Fruit fly (Drosophila melanogaster) whole organism, pupa: Measurements from ENCODE around the gene SmD2.

ENCODE experiments used
- CG10348 ChIP-seq: fragments of 200-800 bp; sonication (Bioruptor generic); IDR thresholded peaks from 2 replicates; pipeline ENCODE4 v1.3.6; 2022; ENCODE audit warnings: missing biosample characterization, missing genetic modification characterization
- CG12605 ChIP-seq: fragments of 200-800 bp; sonication (Bioruptor generic); IDR thresholded peaks from 2 replicates; pipeline ENCODE4 v1.3.6; 2022; ENCODE audit warnings: missing biosample characterization, missing genetic modification characterization
- CG13204 ChIP-seq: fragments of 200-800 bp; sonication (Bioruptor generic); optimal IDR thresholded peaks from 2 replicates; lab custom pipeline; 2018; ENCODE audit warnings: missing biosample characterization, mild to moderate bottlenecking, missing genetic modification characterization, moderate library complexity
- CG14655 ChIP-seq: fragments of 200-800 bp; sonication (Bioruptor generic); optimal IDR thresholded peaks from 3 replicates; lab custom pipeline; 2017; ENCODE audit warnings: mild to moderate bottlenecking, missing biosample characterization, missing genetic modification reagents, missing genetic modification characterization
- CG15710 ChIP-seq: fragments of 200-800 bp; sonication (Bioruptor generic); optimal IDR thresholded peaks from 2 replicates; lab custom pipeline; 2018; ENCODE audit warnings: missing biosample characterization, mild to moderate bottlenecking, missing genetic modification characterization, moderate library complexity
- CG17806 ChIP-seq: fragments of 200-800 bp; sonication (Bioruptor generic); optimal IDR thresholded peaks from 2 replicates; lab custom pipeline; 2018; ENCODE audit warnings: missing biosample characterization, mild to moderate bottlenecking, missing genetic modification characterization, moderate library complexity
- CG32121 ChIP-seq: fragments of 200-800 bp; sonication (Bioruptor generic); IDR thresholded peaks from 2 replicates; pipeline ENCODE4 v1.3.6; 2022; ENCODE audit warnings: missing biosample characterization, missing genetic modification characterization
- CG34367 ChIP-seq: fragments of 200-800 bp; sonication (Bioruptor generic); optimal IDR thresholded peaks from 2 replicates; lab custom pipeline; 2018; ENCODE audit warnings: missing biosample characterization, mild to moderate bottlenecking, missing genetic modification characterization
- CG4496 ChIP-seq: fragments of 200-800 bp; sonication (Bioruptor generic); IDR thresholded peaks from 3 replicates; pipeline ENCODE4 v1.3.6; 2022; ENCODE audit warnings: missing biosample characterization, missing genetic modification characterization
- CG8159 ChIP-seq: fragments of 200-800 bp; sonication (Bioruptor generic); optimal IDR thresholded peaks from 3 replicates; lab custom pipeline; 2018; ENCODE audit warnings: missing biosample characterization, mild to moderate bottlenecking, missing genetic modification characterization, moderate library complexity
- CG8301 ChIP-seq: fragments of 200-800 bp; sonication (Bioruptor generic); optimal IDR thresholded peaks from 2 replicates; lab custom pipeline; 2018; ENCODE audit warnings: missing biosample characterization, mild to moderate bottlenecking, missing genetic modification characterization
- CG9948 ChIP-seq: fragments of 200-800 bp; sonication (Bioruptor generic); optimal IDR thresholded peaks from 2 replicates; lab custom pipeline; 2018; ENCODE audit warnings: missing biosample characterization, mild to moderate bottlenecking, missing genetic modification characterization, moderate library complexity
- D1 ChIP-seq: fragments of 200-800 bp; sonication (Bioruptor generic); optimal IDR thresholded peaks from 2 replicates; lab custom pipeline; 2018; ENCODE audit warnings: missing biosample characterization, mild to moderate bottlenecking, missing genetic modification characterization, moderate library complexity
- EcR ChIP-seq: fragments of 200-800 bp; sonication (Bioruptor generic); optimal IDR thresholded peaks from 3 replicates; lab custom pipeline; 2019; ENCODE audit warnings: missing biosample characterization, missing genetic modification characterization, mild to moderate bottlenecking, moderate library complexity, missing genetic modification reagents
- Ets98B ChIP-seq: fragments of 200-800 bp; sonication (Bioruptor generic); IDR thresholded peaks from 2 replicates; pipeline ENCODE4 v1.3.6; 2022; ENCODE audit warnings: missing biosample characterization, missing genetic modification characterization
- Pif1A ChIP-seq: fragments of 200-800 bp; sonication (Bioruptor generic); optimal IDR thresholded peaks from 3 replicates; lab custom pipeline; 2016; ENCODE audit warnings: missing biosample characterization, missing genetic modification characterization
- Pif1B ChIP-seq: fragments of 200-800 bp; sonication (Bioruptor generic); optimal IDR thresholded peaks from 3 replicates; lab custom pipeline; 2016; ENCODE audit warnings: missing biosample characterization, missing genetic modification characterization
- Snoo ChIP-seq: fragments of 200-800 bp; sonication (Bioruptor generic); optimal IDR thresholded peaks from 3 replicates; lab custom pipeline; 2017; ENCODE audit warnings: missing biosample characterization, mild to moderate bottlenecking, missing genetic modification characterization, inconsistent platforms
- fd96Ca ChIP-seq: fragments of 200-800 bp; sonication (Bioruptor generic); IDR thresholded peaks from 3 replicates; pipeline ENCODE4 v1.3.6; 2022; ENCODE audit warnings: missing biosample characterization, missing genetic modification characterization
- gl ChIP-seq: fragments of 200-800 bp; sonication (Bioruptor generic); optimal IDR thresholded peaks from 2 replicates; lab custom pipeline; 2018; ENCODE audit warnings: missing biosample characterization, mild to moderate bottlenecking, missing genetic modification characterization
- rn ChIP-seq: fragments of 200-800 bp; sonication (Bioruptor generic); IDR thresholded peaks from 2 replicates; pipeline ENCODE4 v1.3.6; 2022; ENCODE audit warnings: missing biosample characterization, missing genetic modification characterization

The SmD2 gene

dm6 chr3R:6373512-6374306 lies 28.0 kb upstream of the SmD2 start:
- peak; percentile 44 for TF ChIP-seq CG8159 (tag; lab: Kevin White, UChicago)
- TF ChIP-seq CG10348 (GFP tag; lab: Robert Waterston, UW): no peak
- peak; percentile 7 for TF ChIP-seq CG15710 (tag; lab: Kevin White, UChicago)
- TF ChIP-seq CG8301 (tag; lab: Kevin White, UChicago): peak; percentile 42
- peak; percentile 3 for TF ChIP-seq CG9948
- TF ChIP-seq CG4496 (GFP tag; lab: Robert Waterston, UW): peak; percentile 46; the same call in 1 of the 3 replicates
- TF ChIP-seq CG17806 (tag; lab: Kevin White, UChicago): peak; percentile 11
- peak; percentile 34 for TF ChIP-seq CG12605 (GFP tag; lab: Robert Waterston, UW)
- TF ChIP-seq fd96Ca (GFP tag; lab: Robert Waterston, UW): no peak
- TF ChIP-seq CG34367 (tag; lab: Kevin White, UChicago): no peak
- TF ChIP-seq CG13204 (GFP tag; lab: Kevin White, UChicago): no peak
- no peak for TF ChIP-seq Pif1A (GFP tag; lab: Kevin White, UChicago)
- no peak for TF ChIP-seq CG14655 (GFP tag; lab: Kevin White, UChicago)
- peak; percentile 61 for TF ChIP-seq EcR (GFP tag; lab: Kevin White, UChicago)
- peak; percentile 17; the same call in 1 of the 2 replicates for TF ChIP-seq Ets98B (GFP tag; lab: Robert Waterston, UW)
- no peak for TF ChIP-seq rn (GFP tag; lab: Robert Waterston, UW)
- peak; percentile 9 for TF ChIP-seq Snoo
- no peak for TF ChIP-seq D1 (tag; lab: Kevin White, UChicago)
- TF ChIP-seq gl (tag; lab: Kevin White, UChicago): peak; percentile 0
- TF ChIP-seq CG32121 (GFP tag; lab: Robert Waterston, UW): 0 out of 2 replicates have a peak, but pooled peaks have one; percentile 12
- no peak for TF ChIP-seq Pif1B (GFP tag; lab: Kevin White, UChicago)

dm6 chr3R:6368550-6369238 lies 23.0 kb upstream of the SmD2 start, which contains the start of gene CG10286:
Gene CG10286 (plus strand): TSS chr3R:6368965.
- TF ChIP-seq CG15710 (tag; lab: Kevin White, UChicago) (peak; percentile 16), Pif1A (GFP tag; lab: Kevin White, UChicago) (no peak), CG9948 (peak; percentile 18), CG17806 (tag; lab: Kevin White, UChicago) (peak; percentile 31), Snoo (no peak)

dm6 chr3R:6368100-6368499 lies 22.4 kb upstream of the SmD2 start, which contains the start of gene CG42724:
Gene CG42724 (minus strand): TSS chr3R:6368288.
- TF ChIP-seq CG17806 (tag; lab: Kevin White, UChicago): no peak
- TF ChIP-seq fd96Ca (GFP tag; lab: Robert Waterston, UW): peak; percentile 73
- TF ChIP-seq Ets98B (GFP tag; lab: Robert Waterston, UW): peak; percentile 28; the same call in 1 of the 2 replicates

dm6 chr3R:6354408-6354807 lies 8.7 kb upstream of the SmD2 start:
- no peak for TF ChIP-seq Snoo
- no peak for TF ChIP-seq CG10348 (GFP tag; lab: Robert Waterston, UW)
- no peak for TF ChIP-seq CG14655 (GFP tag; lab: Kevin White, UChicago)
- TF ChIP-seq rn (GFP tag; lab: Robert Waterston, UW): no peak
- no peak for TF ChIP-seq CG17806 (tag; lab: Kevin White, UChicago)
- no peak for TF ChIP-seq gl (tag; lab: Kevin White, UChicago)
- TF ChIP-seq Pif1A (GFP tag; lab: Kevin White, UChicago): no peak
- no peak for TF ChIP-seq CG15710 (tag; lab: Kevin White, UChicago)
- no peak for TF ChIP-seq Pif1B (GFP tag; lab: Kevin White, UChicago)
- no peak for TF ChIP-seq CG34367 (tag; lab: Kevin White, UChicago)
- TF ChIP-seq CG8301 (tag; lab: Kevin White, UChicago): no peak
- no peak for TF ChIP-seq CG13204 (GFP tag; lab: Kevin White, UChicago)
- TF ChIP-seq D1 (tag; lab: Kevin White, UChicago): no peak
- TF ChIP-seq CG4496 (GFP tag; lab: Robert Waterston, UW): no peak
- no peak for TF ChIP-seq CG9948
- TF ChIP-seq, all 21 proteins: peak for 0

dm6 chr3R:6353624-6354352 lies 8.1 kb upstream of the SmD2 start:
- TF ChIP-seq CG8159 (tag; lab: Kevin White, UChicago) (peak; percentile 84), D1 (tag; lab: Kevin White, UChicago) (peak; percentile 39), CG12605 (GFP tag; lab: Robert Waterston, UW) (no peak), CG17806 (tag; lab: Kevin White, UChicago) (peak; percentile 79), CG8301 (tag; lab: Kevin White, UChicago) (peak; percentile 82), CG9948 (peak; percentile 79), Pif1A (GFP tag; lab: Kevin White, UChicago) (peak; percentile 82), CG34367 (tag; lab: Kevin White, UChicago) (peak; percentile 70), Pif1B (GFP tag; lab: Kevin White, UChicago) (peak; percentile 73), gl (tag; lab: Kevin White, UChicago) (peak; percentile 39), CG10348 (GFP tag; lab: Robert Waterston, UW) (no peak), Ets98B (GFP tag; lab: Robert Waterston, UW) (no peak; the same call in 1 of the 2 replicates), CG4496 (GFP tag; lab: Robert Waterston, UW) (peak; percentile 72; the same call in 2 of the 3 replicates), fd96Ca (GFP tag; lab: Robert Waterston, UW) (no peak), CG15710 (tag; lab: Kevin White, UChicago) (peak; percentile 71), CG32121 (GFP tag; lab: Robert Waterston, UW) (peak; percentile 54), rn (GFP tag; lab: Robert Waterston, UW) (no peak), Snoo (peak; percentile 65), EcR (GFP tag; lab: Kevin White, UChicago) (no peak), CG14655 (GFP tag; lab: Kevin White, UChicago) (no peak), CG13204 (GFP tag; lab: Kevin White, UChicago) (no peak)
